Worm (Caenorhabditis elegans) whole organism, L2 larva: ENCODE data around the gene R74.8.
A peak's percentile ranks its signal among the peaks of the same experiment; 100 is the strongest.

Experiments used
- C34F6.9 ChIP-seq: fragments of 150-350 bp; optimal IDR thresholded peaks from 2 replicates; lab custom pipeline; 2014; ENCODE audit warnings: missing biosample characterization, missing genetic modification characterization
- R02D3.7 ChIP-seq: fragments of 150-350 bp; optimal IDR thresholded peaks from 2 replicates; lab custom pipeline; 2014; ENCODE audit warnings: missing biosample characterization, missing genetic modification characterization
- Y55F3AM.14 ChIP-seq: fragments of 200-800 bp; sonication (Bioruptor generic); optimal IDR thresholded peaks from 2 replicates; lab custom pipeline; 2018; ENCODE audit warnings: mild to moderate bottlenecking, missing genetic modification characterization, missing compliant biosample characterization
- ZK546.5 ChIP-seq: sonication (generic microtip); optimal IDR thresholded peaks from 2 replicates; lab custom pipeline; 2017; ENCODE audit warnings: missing biosample characterization, missing genetic modification characterization
- alr-1 ChIP-seq: fragments of 150-350 bp; optimal IDR thresholded peaks from 2 replicates; lab custom pipeline; 2014; ENCODE audit warnings: missing biosample characterization, missing genetic modification characterization
- blmp-1 ChIP-seq: sonication (generic microtip); optimal IDR thresholded peaks from 2 replicates; lab custom pipeline; 2017; ENCODE audit warnings: missing genetic modification characterization, mild to moderate bottlenecking, missing compliant biosample characterization, antibody characterized with exemption, moderate library complexity; ENCODE audit not compliant: insufficient read depth
- ceh-82 ChIP-seq: fragments of 150-350 bp; optimal IDR thresholded peaks from 2 replicates; lab custom pipeline; 2014; ENCODE audit warnings: missing biosample characterization, missing genetic modification characterization
- crh-2 ChIP-seq: sonication (generic microtip); optimal IDR thresholded peaks from 2 replicates; lab custom pipeline; 2017; ENCODE audit warnings: missing biosample characterization, missing genetic modification characterization
- dmd-4 ChIP-seq: sonication (generic microtip); optimal IDR thresholded peaks from 2 replicates; lab custom pipeline; 2017; ENCODE audit warnings: missing biosample characterization, missing genetic modification characterization
- elt-1 ChIP-seq: fragments of 150-350 bp; optimal IDR thresholded peaks from 2 replicates; lab custom pipeline; 2014; ENCODE audit warnings: missing biosample characterization, missing genetic modification characterization
- elt-3 ChIP-seq: sonication (generic microtip); optimal IDR thresholded peaks from 2 replicates; lab custom pipeline; 2017; ENCODE audit warnings: missing biosample characterization, missing genetic modification characterization
- fos-1 ChIP-seq: fragments of 150-350 bp; optimal IDR thresholded peaks from 2 replicates; lab custom pipeline; 2014; ENCODE audit warnings: missing biosample characterization, missing genetic modification characterization
- gmeb-1 ChIP-seq: fragments of 150-350 bp; optimal IDR thresholded peaks from 2 replicates; lab custom pipeline; 2014; ENCODE audit warnings: missing biosample characterization, missing genetic modification characterization
- lin-11 ChIP-seq: fragments of 150-350 bp; sonication (generic microtip); optimal IDR thresholded peaks from 2 replicates; lab custom pipeline; 2014; ENCODE audit warnings: missing biosample characterization, missing genetic modification characterization, inconsistent platforms, mixed read lengths
- lin-13 ChIP-seq: fragments of 150-350 bp; optimal IDR thresholded peaks from 2 replicates; lab custom pipeline; 2014; ENCODE audit warnings: missing biosample characterization, missing genetic modification reagents, missing genetic modification characterization
- mab-5 ChIP-seq: fragments of 150-350 bp; optimal IDR thresholded peaks from 2 replicates; lab custom pipeline; 2014; ENCODE audit warnings: missing biosample characterization, missing genetic modification characterization
- mbf-1 ChIP-seq: sonication (generic microtip); optimal IDR thresholded peaks from 2 replicates; lab custom pipeline; 2017; ENCODE audit warnings: missing biosample characterization, missing genetic modification characterization
- nhr-10 ChIP-seq: sonication (generic microtip); optimal IDR thresholded peaks from 2 replicates; lab custom pipeline; 2017; ENCODE audit warnings: missing biosample characterization, missing genetic modification characterization
- nhr-11 ChIP-seq: fragments of 150-350 bp; optimal IDR thresholded peaks from 2 replicates; lab custom pipeline; 2014; ENCODE audit warnings: missing biosample characterization, missing genetic modification characterization
- nhr-12 ChIP-seq: fragments of 150-350 bp; optimal IDR thresholded peaks from 2 replicates; lab custom pipeline; 2014; ENCODE audit warnings: missing biosample characterization, missing genetic modification characterization
- nhr-129 ChIP-seq: fragments of 150-350 bp; optimal IDR thresholded peaks from 2 replicates; lab custom pipeline; 2014; ENCODE audit warnings: missing biosample characterization, missing genetic modification characterization
- nhr-21 ChIP-seq: fragments of 150-350 bp; optimal IDR thresholded peaks from 2 replicates; lab custom pipeline; 2014; ENCODE audit warnings: missing biosample characterization, missing genetic modification characterization
- nhr-23 ChIP-seq: fragments of 150-350 bp; optimal IDR thresholded peaks from 2 replicates; lab custom pipeline; 2014; ENCODE audit warnings: missing biosample characterization, missing genetic modification reagents, missing genetic modification characterization
- nhr-237 ChIP-seq: fragments of 150-350 bp; optimal IDR thresholded peaks from 2 replicates; lab custom pipeline; 2014; ENCODE audit warnings: missing biosample characterization, missing genetic modification characterization
- nhr-25 ChIP-seq: fragments of 150-350 bp; sonication (generic microtip); optimal IDR thresholded peaks from 3 replicates; lab custom pipeline; 2014; ENCODE audit warnings: missing biosample characterization, missing genetic modification characterization
- nhr-6 ChIP-seq: fragments of 150-350 bp; optimal IDR thresholded peaks from 2 replicates; lab custom pipeline; 2014; ENCODE audit warnings: missing biosample characterization, missing genetic modification characterization
- nhr-77 ChIP-seq: fragments of 150-350 bp; optimal IDR thresholded peaks from 2 replicates; lab custom pipeline; 2014; ENCODE audit warnings: missing biosample characterization, missing genetic modification characterization
- sem-4 ChIP-seq: fragments of 150-350 bp; optimal IDR thresholded peaks from 2 replicates; lab custom pipeline; 2014; ENCODE audit warnings: missing biosample characterization, missing genetic modification reagents, missing genetic modification characterization
- skn-1 ChIP-seq: sonication (generic microtip); optimal IDR thresholded peaks from 2 replicates; lab custom pipeline; 2017; ENCODE audit warnings: missing biosample characterization, missing genetic modification characterization
- sma-3 ChIP-seq: sonication (generic microtip); optimal IDR thresholded peaks from 2 replicates; lab custom pipeline; 2016; ENCODE audit warnings: missing genetic modification reagents, missing genetic modification characterization, missing compliant biosample characterization
- sma-9 ChIP-seq, 2 experiments: fragments of 150-350 bp in 1 of 2; sonication (generic microtip) in 1 of 2; optimal IDR thresholded peaks; 2 replicates each; lab custom pipeline; 2014 to 2016; ENCODE audit warnings: missing genetic modification characterization in 2 of 2, mild to moderate bottlenecking in 1 of 2, missing biosample characterization in 1 of 2, missing compliant biosample characterization in 1 of 2, missing genetic modification reagents in 1 of 2, moderate library complexity in 1 of 2
- snpc-4 ChIP-seq: fragments of 150-350 bp; optimal IDR thresholded peaks from 2 replicates; lab custom pipeline; 2014; ENCODE audit warnings: missing biosample characterization, missing genetic modification characterization
- unc-55 ChIP-seq: fragments of 150-350 bp; sonication (generic microtip); optimal IDR thresholded peaks from 3 replicates; lab custom pipeline; 2014; ENCODE audit warnings: missing biosample characterization, missing genetic modification reagents, missing genetic modification characterization
- zag-1 ChIP-seq: fragments of 150-350 bp; optimal IDR thresholded peaks from 2 replicates; lab custom pipeline; 2014; ENCODE audit warnings: missing biosample characterization, missing genetic modification characterization
- ztf-1 ChIP-seq: fragments of 200-800 bp; sonication (Bioruptor generic); conservative IDR thresholded peaks from 2 replicates; pipeline ENCODE4 v1.3.6; 2022; ENCODE audit warnings: missing genetic modification characterization, missing compliant biosample characterization
- ztf-4 ChIP-seq: fragments of 150-350 bp; optimal IDR thresholded peaks from 2 replicates; lab custom pipeline; 2014; ENCODE audit warnings: missing biosample characterization, missing genetic modification characterization

The R74.8 gene

DNA sequence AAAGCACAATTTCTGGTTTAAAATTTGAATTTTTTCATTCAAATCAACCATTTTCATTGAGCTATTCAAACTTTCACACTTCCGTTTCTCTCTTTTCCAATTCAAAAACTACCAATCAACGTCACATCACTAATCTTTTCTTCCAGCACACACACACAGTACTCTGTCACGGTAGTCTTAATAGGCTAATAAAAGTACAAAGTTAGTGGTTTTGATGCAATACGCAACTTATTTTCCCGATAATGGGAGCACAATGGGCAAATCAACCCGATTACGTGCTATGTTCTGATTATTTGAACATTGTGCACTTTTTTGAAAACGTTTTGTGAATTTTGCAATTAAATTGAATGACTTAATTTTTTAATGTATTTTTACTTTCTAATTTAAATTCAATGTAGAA, 21.3 kb downstream of the R74.8 start:
- TF ChIP-seq nhr-23 (tag; lab: Kevin White, UChicago), result no peak
- TF ChIP-seq fos-1 (tag; lab: Kevin White, UChicago), result peak; percentile 80

DNA sequence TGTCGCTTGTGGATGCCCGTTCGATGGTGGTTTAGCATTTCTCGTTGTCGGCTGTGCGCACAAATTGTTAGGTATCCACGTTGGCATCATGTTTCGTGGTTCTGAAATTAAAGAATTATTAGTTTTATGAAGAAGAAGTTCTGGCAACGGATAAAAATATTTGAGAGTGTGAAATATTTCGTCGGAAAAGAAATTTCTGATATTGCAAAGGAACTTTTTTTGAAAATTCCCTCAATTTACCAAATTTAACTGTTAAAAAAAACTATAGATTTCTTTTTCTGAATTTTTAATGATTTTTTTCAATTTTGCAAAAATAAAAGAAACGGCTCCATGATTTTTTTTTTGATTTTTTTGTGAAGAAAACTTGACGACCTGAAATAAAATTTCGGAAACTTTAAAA, 21.9 kb downstream of the R74.8 start, which contains the start of gene mpk-1:
Gene mpk-1 (minus strand): TSS at position 101 of the 400 bp plus-strand sequence.
- no peak for TF ChIP-seq zag-1 (tag; lab: Kevin White, UChicago)
- no peak for TF ChIP-seq nhr-25
- no peak for TF ChIP-seq ztf-1
- TF ChIP-seq nhr-77 (tag; lab: Kevin White, UChicago), result no peak
- no peak for TF ChIP-seq nhr-6 (tag; lab: Kevin White, UChicago)
- no peak for TF ChIP-seq elt-3 (tag; lab: Kevin White, UChicago)
- no peak for TF ChIP-seq dmd-4 (tag; lab: Kevin White, UChicago)
- no peak for TF ChIP-seq Y55F3AM.14
- TF ChIP-seq blmp-1 (tag; lab: Kevin White, UChicago), result no peak
- TF ChIP-seq snpc-4 (tag; lab: Kevin White, UChicago), result no peak
- TF ChIP-seq crh-2 (tag; lab: Kevin White, UChicago), result no peak

DNA sequence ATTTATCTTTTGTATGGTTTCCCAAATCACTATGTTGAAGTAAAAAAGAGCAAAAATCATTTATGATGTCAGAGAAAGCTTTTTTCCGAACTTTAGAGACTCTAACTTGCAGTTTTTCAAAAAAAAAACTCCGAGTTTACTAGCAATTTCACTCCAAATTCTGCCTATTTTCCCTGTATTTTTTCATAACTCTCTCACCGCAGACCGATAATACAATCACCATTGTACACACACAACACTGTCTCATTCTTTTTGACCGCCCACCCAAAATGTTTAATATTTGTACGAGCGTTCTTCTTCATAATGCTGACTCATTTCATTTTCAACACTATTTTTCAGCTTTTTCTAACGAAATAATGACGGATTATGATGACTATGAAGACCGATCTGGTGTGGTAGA, 22.8 kb downstream of the R74.8 start, which contains the start of gene F43C1.5:
Gene F43C1.5 (plus strand): TSS at position 301 of the 400 bp plus-strand sequence.
- TF ChIP-seq mab-5 (tag; lab: Kevin White, UChicago), result no peak
- TF ChIP-seq elt-3 (tag; lab: Kevin White, UChicago), result no peak
- no peak for TF ChIP-seq nhr-12 (tag; lab: Kevin White, UChicago)
- TF ChIP-seq nhr-21, result no peak
- no peak for TF ChIP-seq nhr-237 (tag; lab: Kevin White, UChicago)
- TF ChIP-seq lin-13, result no peak
- TF ChIP-seq nhr-129 (tag; lab: Kevin White, UChicago), result no peak
- no peak for TF ChIP-seq sma-9 (GFP tag; optimal IDR thresholded peaks at IDR 0.05; lab: Kevin White, UChicago)
- no peak for TF ChIP-seq sma-9 (tag; optimal IDR thresholded peaks at IDR 0.05; lab: Kevin White, UChicago)
- TF ChIP-seq snpc-4 (tag; lab: Kevin White, UChicago), result no peak
- TF ChIP-seq sma-3 (GFP tag; lab: Kevin White, UChicago), result no peak
- no peak for TF ChIP-seq lin-11
- no peak for TF ChIP-seq alr-1 (tag; lab: Kevin White, UChicago)
- TF ChIP-seq fos-1 (tag; lab: Kevin White, UChicago), result no peak
- TF ChIP-seq ZK546.5, result no peak
- TF ChIP-seq nhr-25, result no peak

DNA sequence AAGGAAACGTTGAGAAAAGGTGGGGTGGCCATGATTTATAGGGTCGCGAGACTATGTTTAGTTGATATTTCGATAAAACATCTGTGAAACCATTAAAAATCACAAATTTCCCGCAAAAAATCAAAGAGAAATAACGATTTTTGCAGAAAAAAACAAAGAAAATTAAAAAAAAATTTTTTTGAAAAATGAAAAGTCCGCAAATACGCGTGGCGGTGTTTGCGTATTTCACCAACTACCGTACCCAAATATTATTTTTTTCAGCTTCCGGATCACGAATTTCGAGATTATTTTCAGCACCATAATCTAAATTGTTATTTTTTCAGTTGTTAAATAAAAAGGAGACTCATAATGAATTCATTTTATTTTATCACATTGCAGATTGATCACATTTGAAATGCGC, 24.0 kb downstream of the R74.8 start:
- TF ChIP-seq crh-2 (tag; lab: Kevin White, UChicago) (no peak), R02D3.7 (tag; lab: Kevin White, UChicago) (no peak), nhr-237 (tag; lab: Kevin White, UChicago) (no peak), C34F6.9 (tag; lab: Kevin White, UChicago) (no peak), alr-1 (tag; lab: Kevin White, UChicago) (no peak), nhr-21 (no peak), ztf-4 (tag; lab: Kevin White, UChicago) (no peak), sem-4 (tag; lab: Kevin White, UChicago) (no peak), blmp-1 (tag; lab: Kevin White, UChicago) (no peak), nhr-77 (tag; lab: Kevin White, UChicago) (no peak), lin-11 (no peak), mab-5 (tag; lab: Kevin White, UChicago) (no peak), ztf-1 (no peak), skn-1 (no peak)

DNA sequence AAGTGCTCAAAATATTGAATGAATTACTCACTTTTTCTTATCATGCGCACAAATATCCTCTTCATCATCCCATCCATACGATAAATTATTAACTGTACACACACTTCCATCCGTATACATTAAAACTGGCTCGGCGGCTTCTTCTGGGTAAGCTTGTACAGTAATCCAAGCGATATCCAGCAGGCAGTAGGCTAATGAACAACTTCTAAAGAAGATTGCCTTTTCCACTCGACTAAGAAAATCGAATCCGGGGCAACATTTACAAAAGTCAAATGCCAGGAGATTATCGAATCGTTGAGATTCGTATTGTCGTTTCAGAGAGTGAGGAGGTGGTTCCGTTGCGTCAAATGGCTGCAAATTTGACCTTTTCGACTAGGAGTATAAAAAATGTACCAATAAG, 25.3 kb downstream of the R74.8 start:
- TF ChIP-seq nhr-129 (tag; lab: Kevin White, UChicago) (no peak), nhr-237 (tag; lab: Kevin White, UChicago) (no peak), fos-1 (tag; lab: Kevin White, UChicago) (no peak), nhr-12 (tag; lab: Kevin White, UChicago) (no peak), nhr-10 (tag; lab: Kevin White, UChicago) (no peak), elt-1 (tag; lab: Kevin White, UChicago) (no peak), sma-3 (GFP tag; lab: Kevin White, UChicago) (no peak), ztf-4 (tag; lab: Kevin White, UChicago) (no peak), lin-13 (no peak), unc-55 (GFP tag; lab: Kevin White, UChicago) (no peak), mab-5 (tag; lab: Kevin White, UChicago) (no peak), mbf-1 (no peak), crh-2 (tag; lab: Kevin White, UChicago) (no peak), gmeb-1 (tag; lab: Kevin White, UChicago) (no peak), nhr-6 (tag; lab: Kevin White, UChicago) (no peak), ztf-1 (no peak), ceh-82 (tag; lab: Kevin White, UChicago) (no peak), sma-9 (GFP tag; optimal IDR thresholded peaks at IDR 0.05; lab: Kevin White, UChicago) (no peak), sma-9 (tag; optimal IDR thresholded peaks at IDR 0.05; lab: Kevin White, UChicago) (no peak), nhr-11 (tag; lab: Kevin White, UChicago) (no peak), nhr-23 (tag; lab: Kevin White, UChicago) (no peak)
